Worm (Caenorhabditis elegans) whole organism, midembryonic: ENCODE measurements around the gene C33F10.4.

Source experiments
- T22C8.4 ChIP-seq: fragments of 200-800 bp; sonication (Bioruptor generic); IDR thresholded peaks from 2 replicates; pipeline ENCODE4 v1.3.6; 2022; ENCODE audit warnings: missing genetic modification characterization, missing compliant biosample characterization
- tab-1 ChIP-seq: fragments of 200-800 bp; sonication (Bioruptor generic); IDR thresholded peaks from 2 replicates; pipeline ENCODE4 v1.3.6; 2022; ENCODE audit warnings: missing genetic modification characterization, missing compliant biosample characterization

- no peak for TF ChIP-seq tab-1 (GFP tag; lab: Robert Waterston, UW)
- no peak for TF ChIP-seq T22C8.4 (GFP tag; lab: Robert Waterston, UW)
Observed at ce11 chrII:4806726-4807125, 11.2 kb downstream of the C33F10.4 start.
